Fruit fly (Drosophila melanogaster): Measurements from ENCODE around the gene MICAL-like.

- TF ChIP-seq insv (optimal IDR thresholded peaks at IDR 0.05): no peak
- TF ChIP-seq psq (optimal IDR thresholded peaks at IDR 0.05): no peak
- TF ChIP-seq Myc (optimal IDR thresholded peaks at IDR 0.05): no peak
- no peak for TF ChIP-seq ttk (optimal IDR thresholded peaks at IDR 0.05)
- no peak for TF ChIP-seq h (optimal IDR thresholded peaks at IDR 0.05)
Observed at dm6 chr3L:12967633-12968032, 47.5 kb downstream of the MICAL-like start, which contains the start of gene Or69a.

Measured in Kc167 (cell line).